Fruit fly (Drosophila melanogaster) whole organism, wandering third instar larva: ENCODE data around the gene CG8837.

Source experiments
- Dfd ChIP-seq: fragments of >200 bp; optimal IDR thresholded peaks from 2 replicates; lab custom pipeline; 2017; ENCODE audit warnings: missing biosample characterization, missing genetic modification characterization
- GATAd ChIP-seq: sonication (Bioruptor generic); optimal IDR thresholded peaks from 2 replicates; lab custom pipeline; 2016; ENCODE audit warnings: missing biosample characterization, missing genetic modification characterization
- Myc ChIP-seq: fragments of >200 bp; optimal IDR thresholded peaks from 2 replicates; lab custom pipeline; 2017
- OdsH ChIP-seq: fragments of 200-800 bp; sonication (Bioruptor generic); optimal IDR thresholded peaks from 2 replicates; lab custom pipeline; 2016; ENCODE audit warnings: missing biosample characterization, mild to moderate bottlenecking, missing genetic modification characterization
- Rel ChIP-seq, 2 experiments: fragments of 200-800 bp; sonication (Bioruptor generic) in 1 of 2; optimal IDR thresholded peaks; 2 replicates in 1 of 2; 3 replicates in 1 of 2; lab custom pipeline; 2016 to 2019; ENCODE audit warnings: mild to moderate bottlenecking in 2 of 2, missing biosample characterization in 2 of 2, missing genetic modification characterization in 2 of 2, moderate library complexity in 1 of 2
- h ChIP-seq: fragments of 200-800 bp; sonication (Bioruptor generic); optimal IDR thresholded peaks from 3 replicates; lab custom pipeline; 2016; ENCODE audit warnings: missing biosample characterization, mild to moderate bottlenecking, missing genetic modification characterization
- pan ChIP-seq: fragments of >200 bp; optimal IDR thresholded peaks from 2 replicates; lab custom pipeline; 2017
- sage ChIP-seq: fragments of 200-800 bp; sonication (Bioruptor generic); optimal IDR thresholded peaks from 2 replicates; lab custom pipeline; 2016; ENCODE audit warnings: missing biosample characterization, mild to moderate bottlenecking, missing genetic modification characterization
- woc ChIP-seq: sonication (Bioruptor generic); optimal IDR thresholded peaks from 2 replicates; lab custom pipeline; 2016; ENCODE audit warnings: missing biosample characterization, mild to moderate bottlenecking, missing genetic modification characterization

DNA sequence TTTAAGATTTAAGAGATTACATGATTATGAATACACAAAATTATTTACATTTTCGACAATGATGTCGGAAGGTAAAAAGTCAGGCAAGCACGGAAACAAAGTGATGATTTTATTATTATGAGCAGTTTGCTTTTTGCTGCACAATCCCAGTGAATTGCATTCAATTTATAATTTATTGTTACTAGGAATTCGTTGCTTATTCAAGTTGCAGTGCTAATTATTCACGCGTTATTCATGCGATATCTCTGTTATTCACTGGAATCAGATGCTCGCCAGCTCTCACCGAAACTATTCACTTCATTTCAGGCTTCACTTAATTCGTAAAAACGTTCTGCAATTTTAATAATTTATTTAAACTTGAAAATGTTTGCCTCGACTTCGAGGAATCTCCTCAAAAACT lies 33.7 kb downstream of the CG8837 start:
- TF ChIP-seq h (GFP tag; lab: Kevin White, UChicago) (no peak), GATAd (no peak), OdsH (no peak), Dfd (no peak), Myc (no peak), Rel (GFP tag; optimal IDR thresholded peaks at IDR 0.05; lab: Kevin White, UChicago) (no peak), Rel (tag; optimal IDR thresholded peaks at IDR 0.05; lab: Kevin White, UChicago) (no peak), sage (GFP tag; lab: Kevin White, UChicago) (no peak), pan (lab: Kevin White, UChicago) (no peak), woc (GFP tag; lab: Kevin White, UChicago) (no peak)
